Worm (Caenorhabditis elegans) whole organism, late embryonic: ENCODE measurements around the gene dnj-3.
"Not testable (repeated sequence)": the region's sequence is repeated elsewhere in the genome, so short reads cannot be mapped to it uniquely, and the experiment has no call there.

ENCODE experiments used
- C08G9.2 ChIP-seq: sonication (generic microtip); optimal IDR thresholded peaks from 2 replicates; lab custom pipeline; 2016; ENCODE audit warnings: mild to moderate bottlenecking, missing genetic modification characterization, moderate library complexity, missing compliant biosample characterization
- T23F11.4 ChIP-seq: fragments of 200-800 bp; sonication (Bioruptor generic); optimal IDR thresholded peaks from 2 replicates; lab custom pipeline; 2018; ENCODE audit warnings: mild to moderate bottlenecking, missing genetic modification characterization, missing compliant biosample characterization
- Y22D7AL.16 ChIP-seq: sonication (generic microtip); optimal IDR thresholded peaks from 2 replicates; lab custom pipeline; 2016; ENCODE audit warnings: missing genetic modification characterization, missing compliant biosample characterization
- ahr-1 ChIP-seq: sonication (generic microtip); optimal IDR thresholded peaks from 2 replicates; lab custom pipeline; 2016; ENCODE audit warnings: missing genetic modification characterization, missing compliant biosample characterization
- ama-1 ChIP-seq: fragments of 150-350 bp; optimal IDR thresholded peaks from 2 replicates; lab custom pipeline; 2014
- ceh-19 ChIP-seq: fragments of 200-800 bp; sonication (Bioruptor generic); optimal IDR thresholded peaks from 2 replicates; lab custom pipeline; 2018; ENCODE audit warnings: mild to moderate bottlenecking, missing genetic modification characterization, missing compliant biosample characterization
- ceh-31 ChIP-seq: sonication (generic microtip); optimal IDR thresholded peaks from 2 replicates; lab custom pipeline; 2016; ENCODE audit warnings: missing genetic modification characterization, missing compliant biosample characterization
- ceh-34 ChIP-seq: sonication (generic microtip); optimal IDR thresholded peaks from 2 replicates; lab custom pipeline; 2016; ENCODE audit warnings: mild to moderate bottlenecking, missing genetic modification characterization, missing compliant biosample characterization
- ceh-45 ChIP-seq: fragments of 200-800 bp; sonication (Bioruptor generic); IDR thresholded peaks from 2 replicates; pipeline ENCODE4 v1.3.6; 2022; ENCODE audit warnings: missing genetic modification reagents, missing genetic modification characterization, missing compliant biosample characterization
- dmd-4 ChIP-seq: sonication (generic microtip); optimal IDR thresholded peaks from 2 replicates; lab custom pipeline; 2016; ENCODE audit warnings: borderline replicate concordance, missing genetic modification characterization, missing compliant biosample characterization
- dve-1 ChIP-seq: sonication (generic microtip); optimal IDR thresholded peaks from 2 replicates; lab custom pipeline; 2017; ENCODE audit warnings: antibody characterized with exemption, mild to moderate bottlenecking, missing genetic modification characterization, missing compliant biosample characterization
- elt-4 ChIP-seq: sonication (generic microtip); optimal IDR thresholded peaks from 2 replicates; lab custom pipeline; 2016; ENCODE audit warnings: missing genetic modification characterization, missing compliant biosample characterization
- eyg-1 ChIP-seq: sonication (generic microtip); optimal IDR thresholded peaks from 2 replicates; lab custom pipeline; 2016; ENCODE audit warnings: missing genotype, missing genetic modification characterization, missing compliant biosample characterization
- hlh-13 ChIP-seq: fragments of 200-800 bp; sonication (Bioruptor generic); optimal IDR thresholded peaks from 2 replicates; lab custom pipeline; 2018; ENCODE audit warnings: mild to moderate bottlenecking, missing genetic modification characterization, missing compliant biosample characterization
- hlh-15 ChIP-seq: sonication (generic microtip); optimal IDR thresholded peaks from 2 replicates; lab custom pipeline; 2016; ENCODE audit warnings: missing genetic modification characterization, missing compliant biosample characterization
- hlh-6 ChIP-seq: sonication (generic microtip); optimal IDR thresholded peaks from 2 replicates; lab custom pipeline; 2016; ENCODE audit warnings: missing genotype, missing genetic modification characterization, missing compliant biosample characterization
- lim-6 ChIP-seq: sonication (generic microtip); optimal IDR thresholded peaks from 2 replicates; lab custom pipeline; 2016; ENCODE audit warnings: missing genetic modification characterization, missing compliant biosample characterization
- nfya-1 ChIP-seq: sonication (generic microtip); optimal IDR thresholded peaks from 2 replicates; lab custom pipeline; 2017; ENCODE audit warnings: missing genetic modification characterization, mild to moderate bottlenecking, missing compliant biosample characterization, antibody characterized with exemption, moderate library complexity
- nhr-11 ChIP-seq: fragments of 150-350 bp; optimal IDR thresholded peaks from 2 replicates; lab custom pipeline; 2014; ENCODE audit warnings: missing biosample characterization, missing genetic modification characterization
- nhr-232 ChIP-seq: sonication (generic microtip); optimal IDR thresholded peaks from 2 replicates; lab custom pipeline; 2016; ENCODE audit warnings: missing genetic modification characterization, missing compliant biosample characterization
- npax-4 ChIP-seq: sonication (generic microtip); optimal IDR thresholded peaks from 2 replicates; lab custom pipeline; 2016; ENCODE audit warnings: missing genetic modification characterization, missing compliant biosample characterization
- odd-2 ChIP-seq: sonication (generic microtip); optimal IDR thresholded peaks from 2 replicates; lab custom pipeline; 2017; ENCODE audit warnings: antibody characterized with exemption, mild to moderate bottlenecking, missing genetic modification characterization, missing compliant biosample characterization
- pat-9 ChIP-seq: fragments of 200-800 bp; sonication (Bioruptor generic); optimal IDR thresholded peaks from 2 replicates; lab custom pipeline; 2018; ENCODE audit warnings: mild to moderate bottlenecking, missing genetic modification characterization, moderate library complexity, missing compliant biosample characterization
- pha-4 ChIP-seq: fragments of 150-350 bp; optimal IDR thresholded peaks from 2 replicates; lab custom pipeline; 2018; ENCODE audit warnings: missing biosample characterization, missing genetic modification reagents, missing genetic modification characterization
- pqm-1 ChIP-seq: sonication (generic microtip); optimal IDR thresholded peaks from 2 replicates; lab custom pipeline; 2016; ENCODE audit warnings: missing genetic modification characterization, missing compliant biosample characterization
- pros-1 ChIP-seq: fragments of 150-350 bp; optimal IDR thresholded peaks from 2 replicates; lab custom pipeline; 2014; ENCODE audit warnings: missing biosample characterization, missing genetic modification reagents, missing genetic modification characterization
- ref-2 ChIP-seq: sonication (generic microtip); optimal IDR thresholded peaks from 2 replicates; lab custom pipeline; 2016; ENCODE audit warnings: missing genetic modification characterization, missing compliant biosample characterization
- rnt-1 ChIP-seq: sonication (generic microtip); optimal IDR thresholded peaks from 2 replicates; lab custom pipeline; 2016; ENCODE audit warnings: missing genetic modification characterization, missing compliant biosample characterization
- sdc-2 ChIP-seq: sonication (generic microtip); optimal IDR thresholded peaks from 2 replicates; lab custom pipeline; 2016; ENCODE audit warnings: missing genotype, missing genetic modification characterization, missing compliant biosample characterization
- syd-9 ChIP-seq: sonication (generic microtip); optimal IDR thresholded peaks from 2 replicates; lab custom pipeline; 2016; ENCODE audit warnings: mild to moderate bottlenecking, missing genetic modification characterization, moderate library complexity, missing compliant biosample characterization
- tbx-2 ChIP-seq: sonication (generic microtip); optimal IDR thresholded peaks from 2 replicates; lab custom pipeline; 2016; ENCODE audit warnings: missing genetic modification characterization, missing compliant biosample characterization
- ttx-3 ChIP-seq: sonication (generic microtip); optimal IDR thresholded peaks from 2 replicates; lab custom pipeline; 2016; ENCODE audit warnings: missing genetic modification reagents, missing genetic modification characterization, missing compliant biosample characterization
- unc-3 ChIP-seq, 2 experiments: fragments of 200-800 bp in 1 of 2; sonication (Bioruptor generic) in 1 of 2; sonication (generic microtip) in 1 of 2; conservative IDR thresholded peaks in 1 of 2; optimal IDR thresholded peaks in 1 of 2; 2 replicates each; pipeline versions ENCODE4 v1.3.6 to Lab custom; 2016 to 2022; ENCODE audit warnings: missing compliant biosample characterization in 2 of 2, missing genetic modification characterization in 2 of 2, missing genetic modification reagents in 1 of 2
- unc-86 ChIP-seq: sonication (generic microtip); optimal IDR thresholded peaks from 2 replicates; lab custom pipeline; 2016; ENCODE audit warnings: missing genetic modification characterization, missing compliant biosample characterization

Gene dnj-3

DNA sequence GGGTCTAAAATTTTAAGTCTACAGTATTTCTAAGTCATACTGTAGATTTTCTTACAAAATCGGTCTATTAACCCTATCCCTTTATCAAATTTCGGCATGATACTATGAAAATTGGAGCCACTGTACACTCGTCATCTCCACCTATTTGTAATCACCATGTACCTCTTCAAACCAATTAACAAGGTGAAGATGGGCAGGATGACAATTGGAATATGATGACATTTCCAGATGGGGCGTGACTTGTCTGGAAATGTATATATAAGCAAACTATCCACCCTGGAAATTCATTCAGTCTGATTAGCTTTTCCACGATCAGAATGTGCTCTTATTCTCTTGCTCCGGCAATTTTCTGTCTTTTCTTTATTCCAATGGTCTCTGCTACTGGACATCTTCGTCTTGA is 40.8 kb downstream of the dnj-3 start, which contains the start of gene Y75B12A.2:
Gene Y75B12A.2 (plus strand): TSS at position 301 of the 400 bp plus-strand sequence.
- TF ChIP-seq lim-6 (tag; lab: Kevin White, UChicago): no peak
- TF ChIP-seq ceh-19: no peak
- TF ChIP-seq pqm-1 (tag; lab: Kevin White, UChicago): no peak
- no peak for TF ChIP-seq hlh-6
- no peak for TF ChIP-seq dve-1 (tag; lab: Kevin White, UChicago)
- no peak for TF ChIP-seq ref-2 (tag; lab: Kevin White, UChicago)
- TF ChIP-seq ttx-3 (tag; lab: Kevin White, UChicago): no peak
- no peak for TF ChIP-seq C08G9.2 (tag; lab: Kevin White, UChicago)
- TF ChIP-seq, all 69 proteins: peak for 0

DNA sequence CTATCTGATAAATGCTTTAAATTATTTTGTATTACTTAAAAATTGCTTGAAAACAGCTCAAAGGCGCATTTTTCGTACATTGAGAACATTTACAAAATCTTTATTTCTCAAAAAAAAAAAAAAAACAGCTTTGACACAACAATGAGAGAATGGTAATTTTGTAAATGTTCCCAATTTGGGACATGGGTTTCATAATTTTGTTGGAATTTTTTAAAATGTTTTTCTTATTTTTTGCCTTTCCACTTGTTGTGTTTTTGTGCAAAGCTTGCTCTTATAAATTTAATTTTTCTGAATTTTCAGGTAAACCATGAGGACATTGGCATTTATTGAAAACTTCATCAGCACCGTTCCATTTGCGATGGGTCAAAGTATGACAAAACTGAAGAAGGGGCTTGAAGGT is 43.2 kb downstream of the dnj-3 start, which contains the start of gene T01G5.7:
Gene T01G5.7 (plus strand): TSS at position 301 of the 400 bp plus-strand sequence.
- TF ChIP-seq unc-86 (tag; lab: Kevin White, UChicago) (no peak), T23F11.4 (GFP tag; lab: Kevin White, UChicago) (no peak), rnt-1 (tag; lab: Kevin White, UChicago) (no peak), nhr-11 (tag; lab: Kevin White, UChicago) (no peak), nfya-1 (tag; lab: Kevin White, UChicago) (no peak), odd-2 (tag; lab: Kevin White, UChicago) (no peak), unc-3 (GFP tag; conservative IDR thresholded peaks at IDR 0.05; lab: Robert Waterston, UW) (no peak), unc-3 (tag; optimal IDR thresholded peaks at IDR 0.05; lab: Kevin White, UChicago) (no peak), nhr-232 (tag; lab: Kevin White, UChicago) (no peak), ceh-45 (GFP tag; lab: Robert Waterston, UW) (no peak)

- TF ChIP-seq dmd-4 (tag; lab: Kevin White, UChicago) (no peak), pha-4 (no peak), pros-1 (tag; lab: Kevin White, UChicago) (no peak), eyg-1 (no peak), Y22D7AL.16 (tag; lab: Kevin White, UChicago) (no peak), ceh-45 (GFP tag; lab: Robert Waterston, UW) (no peak), C08G9.2 (tag; lab: Kevin White, UChicago) (no peak), pat-9 (no peak), sdc-2 (tag; lab: Kevin White, UChicago) (no peak), syd-9 (tag; lab: Kevin White, UChicago) (no peak), npax-4 (no peak), nfya-1 (tag; lab: Kevin White, UChicago) (no peak), elt-4 (tag; lab: Kevin White, UChicago) (no peak), ama-1 (lab: Kevin White, UChicago) (no peak), lim-6 (tag; lab: Kevin White, UChicago) (no peak), ahr-1 (tag; lab: Kevin White, UChicago) (no peak), hlh-15 (tag; lab: Kevin White, UChicago) (no peak), ceh-34 (tag; lab: Kevin White, UChicago) (no peak), tbx-2 (tag; lab: Kevin White, UChicago) (no peak), unc-3 (GFP tag; conservative IDR thresholded peaks at IDR 0.05; lab: Robert Waterston, UW) (no peak), unc-3 (tag; optimal IDR thresholded peaks at IDR 0.05; lab: Kevin White, UChicago) (no peak)
These were observed 45.5 kb downstream of the dnj-3 start, which contains the start of gene T01G5.6 for ce11 chrV:15113992-15114391. Gene T01G5.6 (minus strand): TSS chrV:15114092.

DNA sequence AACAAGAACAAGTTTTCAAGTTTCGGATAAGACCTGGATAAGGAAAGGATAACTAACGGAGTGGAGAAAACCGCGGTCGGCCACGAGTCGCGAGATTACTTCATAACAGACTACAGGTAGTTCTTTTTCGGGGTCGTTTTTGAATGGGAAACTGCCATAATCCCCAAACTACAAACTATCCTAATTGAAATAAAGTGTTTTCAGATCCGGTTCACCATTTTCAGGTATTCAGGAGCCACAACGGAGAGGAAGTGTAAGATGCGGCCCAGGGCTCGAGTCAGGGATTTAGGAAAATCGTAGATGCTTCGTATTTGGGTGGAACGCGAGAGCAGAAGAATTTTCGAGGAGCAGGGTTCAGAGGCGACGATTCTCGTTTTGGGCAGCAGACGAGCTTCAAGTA is 47.5 kb downstream of the dnj-3 start, which contains the start of gene T01G5.8:
Gene T01G5.8 (plus strand): TSS at position 301 of the 400 bp plus-strand sequence.
- not testable (repeated sequence) for TF ChIP-seq hlh-13 (GFP tag; lab: Kevin White, UChicago); ceh-31 (tag; lab: Kevin White, UChicago); unc-86 (tag; lab: Kevin White, UChicago)
